Fruit fly (Drosophila melanogaster) Kc167 (cell line): ENCODE measurements around the gene CG4956.

Experiments used
- Myc ChIP-seq: fragments of >200 bp; optimal IDR thresholded peaks from 2 replicates; lab custom pipeline; 2017; ENCODE audit warnings: missing external identifiers
- Sin3A ChIP-seq: fragments of >200 bp; optimal IDR thresholded peaks from 2 replicates; lab custom pipeline; 2018; ENCODE audit warnings: missing external identifiers
- h ChIP-seq: fragments of >200 bp; optimal IDR thresholded peaks from 3 replicates; lab custom pipeline; 2018; ENCODE audit warnings: missing external identifiers
- ttk ChIP-seq: sonication (Bioruptor generic); optimal IDR thresholded peaks from 2 replicates; lab custom pipeline; 2017; ENCODE audit warnings: missing external identifiers

dm6 chr3R:25763005-25763404, 15.1 kb downstream of the CG4956 start, which contains the start of gene LpR1:
- no peak for TF ChIP-seq Sin3A
- TF ChIP-seq h = no peak
- TF ChIP-seq ttk (lab: Kevin White, UChicago) = no peak
- no peak for TF ChIP-seq Myc (lab: Kevin White, UChicago)
